Fruit fly (Drosophila melanogaster) whole organism: Measurements from ENCODE around the gene CG9098.

Experiments
- EcR ChIP-seq, 2 experiments: fragments of >200 bp; optimal IDR thresholded peaks; 2 replicates each; lab custom pipeline; 2017; ENCODE audit warnings: missing biosample characterization in 2 of 2, missing genetic modification characterization in 2 of 2, missing genetic modification reagents in 2 of 2
- pan ChIP-seq: fragments of >200 bp; optimal IDR thresholded peaks from 2 replicates; lab custom pipeline; 2017
- psq ChIP-seq: fragments of >200 bp; optimal IDR thresholded peaks from 2 replicates; lab custom pipeline; 2017

DNA sequence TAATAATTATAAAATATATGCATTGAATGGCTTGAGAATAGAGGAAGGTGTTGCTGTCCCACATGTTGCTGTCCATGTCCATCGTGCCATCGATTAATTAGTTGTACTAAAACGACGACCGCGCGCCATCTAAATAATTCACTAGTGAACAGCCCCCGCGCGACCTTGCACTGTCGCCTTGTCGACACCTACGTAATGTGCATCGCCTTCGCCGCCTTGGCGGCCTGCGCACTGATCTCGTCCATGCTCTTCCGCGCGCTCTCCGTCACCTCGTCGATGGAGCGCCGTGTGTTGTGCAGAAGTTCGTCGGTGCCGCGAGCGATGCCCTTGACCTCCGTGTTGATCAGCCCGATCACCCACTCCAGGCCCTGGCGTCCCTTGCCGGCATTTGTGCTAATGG is 34.7 kb upstream of the CG9098 start:
- TF ChIP-seq psq (lab: Kevin White, UChicago) = no peak
- no peak for TF ChIP-seq pan
- TF ChIP-seq EcR (GFP tag; optimal IDR thresholded peaks at IDR 0.05; lab: Kevin White, UChicago) = no peak
